Worm (Caenorhabditis elegans): ENCODE results near the gene Y43F4A.1.

The Y43F4A.1 gene

ce11 chrIII:13268856-13269255, 46.0 kb downstream of the Y43F4A.1 start, which contains the start of gene cpf-2 (continued):
- no peak for TF ChIP-seq unc-55 (GFP tag; optimal IDR thresholded peaks at IDR 0.05)
- peak; percentile 57 for TF ChIP-seq ceh-19 (GFP tag; optimal IDR thresholded peaks at IDR 0.05)
- TF ChIP-seq sdc-2 (tag; optimal IDR thresholded peaks at IDR 0.05): peak; percentile 31
- no peak for TF ChIP-seq dmd-4 (tag; optimal IDR thresholded peaks at IDR 0.05; ENCODE audit: borderline replicate concordance)
- no peak for TF ChIP-seq ceh-24 (tag; optimal IDR thresholded peaks at IDR 0.05)
- peak; percentile 69 for TF ChIP-seq nfya-1 (tag; optimal IDR thresholded peaks at IDR 0.05)
- peak; percentile 56 for TF ChIP-seq madf-2 (tag; optimal IDR thresholded peaks at IDR 0.05)
- no peak for TF ChIP-seq pqm-1 (tag; optimal IDR thresholded peaks at IDR 0.05)
- TF ChIP-seq lin-11 (tag; optimal IDR thresholded peaks at IDR 0.05): peak; percentile 26
- peak; percentile 55 for TF ChIP-seq che-1 (tag; optimal IDR thresholded peaks at IDR 0.05)
- no peak for TF ChIP-seq mec-3 (tag; optimal IDR thresholded peaks at IDR 0.05; ENCODE audit: borderline replicate concordance)
- TF ChIP-seq sox-2 (GFP tag; IDR thresholded peaks at IDR 0.05): no peak
- peak; percentile 12 for TF ChIP-seq pat-9 (tag; optimal IDR thresholded peaks at IDR 0.05)
- peak; percentile 45 for TF ChIP-seq fkh-6 (tag; optimal IDR thresholded peaks at IDR 0.05)
- TF ChIP-seq npax-4 (tag; optimal IDR thresholded peaks at IDR 0.05): peak; percentile 11
- no peak for TF ChIP-seq ama-1 (optimal IDR thresholded peaks at IDR 0.05)
- peak; percentile 65 for TF ChIP-seq K09A11.1 (tag; optimal IDR thresholded peaks at IDR 0.05; ENCODE audit: insufficient read depth)
- peak; percentile 38 for TF ChIP-seq lim-6 (tag; optimal IDR thresholded peaks at IDR 0.05)
- TF ChIP-seq hlh-30 (tag; optimal IDR thresholded peaks at IDR 0.05; ENCODE audit: insufficient read depth): peak; percentile 10
- peak; percentile 16 for TF ChIP-seq sox-4 (tag; optimal IDR thresholded peaks at IDR 0.05)
- TF ChIP-seq unc-3 (GFP tag; conservative IDR thresholded peaks at IDR 0.05): peak; percentile 54; the same call in 1 of the 2 replicates
- TF ChIP-seq unc-3 (tag; optimal IDR thresholded peaks at IDR 0.05): peak; percentile 52
- peak; percentile 7 for TF ChIP-seq hlh-8 (tag; optimal IDR thresholded peaks at IDR 0.05)
- TF ChIP-seq F13H6.1 (tag; optimal IDR thresholded peaks at IDR 0.05): peak; percentile 71
- TF ChIP-seq ceh-2 (tag; optimal IDR thresholded peaks at IDR 0.05): peak; percentile 67
- TF ChIP-seq ref-2 (tag; optimal IDR thresholded peaks at IDR 0.05): peak; percentile 89
- no peak for TF ChIP-seq ceh-6 (GFP tag; optimal IDR thresholded peaks at IDR 0.05)
- peak; percentile 70 for TF ChIP-seq rnt-1 (tag; optimal IDR thresholded peaks at IDR 0.05)
- peak; percentile 47 for TF ChIP-seq unc-42 (tag; optimal IDR thresholded peaks at IDR 0.05)
- TF ChIP-seq tbx-7 (tag; optimal IDR thresholded peaks at IDR 0.05): peak; percentile 13
- TF ChIP-seq ceh-30 (tag; optimal IDR thresholded peaks at IDR 0.05): peak; percentile 62
- TF ChIP-seq hlh-15 (tag; optimal IDR thresholded peaks at IDR 0.05): peak; percentile 47
- peak; percentile 75 for TF ChIP-seq tbx-2 (tag; optimal IDR thresholded peaks at IDR 0.05)
- no peak for TF ChIP-seq elt-4 (tag; optimal IDR thresholded peaks at IDR 0.05)
- peak; percentile 43 for TF ChIP-seq syd-9 (tag; optimal IDR thresholded peaks at IDR 0.05)
- TF ChIP-seq elt-2 (tag; optimal IDR thresholded peaks at IDR 0.05): peak; percentile 77
- no peak for TF ChIP-seq eyg-1 (tag; optimal IDR thresholded peaks at IDR 0.05)
- no peak for TF ChIP-seq fkh-10 (GFP tag; optimal IDR thresholded peaks at IDR 0.05)
- peak; percentile 32 for TF ChIP-seq pha-2 (tag; optimal IDR thresholded peaks at IDR 0.05)
- TF ChIP-seq ceh-31 (tag; optimal IDR thresholded peaks at IDR 0.05): peak; percentile 82
- no peak for TF ChIP-seq nhr-11 (tag; optimal IDR thresholded peaks at IDR 0.05)
- peak; percentile 42 for TF ChIP-seq odd-2 (tag; optimal IDR thresholded peaks at IDR 0.05)
- TF ChIP-seq pax-1 (tag; optimal IDR thresholded peaks at IDR 0.05): no peak
- no peak for TF ChIP-seq ceh-45 (GFP tag; IDR thresholded peaks at IDR 0.05)
- TF ChIP-seq ceh-18 (tag; optimal IDR thresholded peaks at IDR 0.05): peak; percentile 40
- peak; percentile 55 for TF ChIP-seq hlh-6 (tag; optimal IDR thresholded peaks at IDR 0.05)
- TF ChIP-seq zip-5 (tag; optimal IDR thresholded peaks at IDR 0.05): peak; percentile 46
- TF ChIP-seq pag-3 (tag; optimal IDR thresholded peaks at IDR 0.05; ENCODE audit: borderline replicate concordance): no peak
- peak; percentile 80 for TF ChIP-seq C08G9.2 (tag; optimal IDR thresholded peaks at IDR 0.05)
- peak; percentile 52 for TF ChIP-seq C38D4.7 (GFP tag; optimal IDR thresholded peaks at IDR 0.05)
- peak; percentile 69 for TF ChIP-seq ztf-16 (tag; optimal IDR thresholded peaks at IDR 0.05)
